Fruit fly (Drosophila melanogaster) whole organism, embryonic: ENCODE measurements around the gene rdog.

Experiments
- Bgb ChIP-seq: fragments of 200-800 bp; sonication (Bioruptor generic); IDR thresholded peaks from 2 replicates; pipeline ENCODE4 v1.3.6; 2022; ENCODE audit warnings: missing biosample characterization, missing genetic modification characterization; ENCODE audit not compliant: partially characterized antibody
- CG10565 ChIP-seq: fragments of 200-800 bp; sonication (Bioruptor generic); optimal IDR thresholded peaks from 3 replicates; lab custom pipeline; 2016; ENCODE audit warnings: missing biosample characterization, mild to moderate bottlenecking, missing genetic modification characterization
- CG11723 ChIP-seq: fragments of 200-800 bp; sonication (Bioruptor generic); optimal IDR thresholded peaks from 2 replicates; lab custom pipeline; 2017; ENCODE audit warnings: missing biosample characterization, mild to moderate bottlenecking, missing genetic modification characterization
- CG12299 ChIP-seq: fragments of 200-800 bp; sonication (Bioruptor generic); optimal IDR thresholded peaks from 2 replicates; lab custom pipeline; 2018; ENCODE audit warnings: missing biosample characterization, mild to moderate bottlenecking, missing genetic modification characterization
- CG15479 ChIP-seq: fragments of 200-800 bp; sonication (Bioruptor generic); optimal IDR thresholded peaks from 3 replicates; lab custom pipeline; 2019; ENCODE audit warnings: missing biosample characterization, mild to moderate bottlenecking, missing genetic modification characterization, moderate library complexity
- CG1603 ChIP-seq: fragments of 200-800 bp; sonication (Bioruptor generic); optimal IDR thresholded peaks from 2 replicates; lab custom pipeline; 2019; ENCODE audit warnings: missing biosample characterization, mild to moderate bottlenecking, missing genetic modification characterization, moderate library complexity
- CG1792 ChIP-seq: fragments of 200-800 bp; sonication (Bioruptor generic); optimal IDR thresholded peaks from 2 replicates; lab custom pipeline; 2016; ENCODE audit warnings: missing biosample characterization, missing genetic modification characterization
- CG18011 ChIP-seq: fragments of 200-800 bp; sonication (Bioruptor generic); optimal IDR thresholded peaks from 2 replicates; lab custom pipeline; 2017; ENCODE audit warnings: missing biosample characterization, missing genetic modification characterization, mild to moderate bottlenecking, moderate library complexity, missing genotype
- CG3163 ChIP-seq: fragments of 200-800 bp; sonication (Bioruptor generic); optimal IDR thresholded peaks from 3 replicates; lab custom pipeline; 2016; ENCODE audit warnings: missing biosample characterization, missing genetic modification characterization
- CG4820 ChIP-seq: fragments of 200-800 bp; sonication (Bioruptor generic); optimal IDR thresholded peaks from 3 replicates; lab custom pipeline; 2016; ENCODE audit warnings: missing biosample characterization, missing genetic modification characterization
- CG6272 ChIP-seq: fragments of 200-800 bp; sonication (Bioruptor generic); IDR thresholded peaks from 2 replicates; pipeline ENCODE4 v1.3.6; 2022; ENCODE audit warnings: missing biosample characterization, missing genetic modification characterization
- CG6765 ChIP-seq: fragments of 200-800 bp; sonication (Bioruptor generic); optimal IDR thresholded peaks from 3 replicates; lab custom pipeline; 2017; ENCODE audit warnings: missing biosample characterization, mild to moderate bottlenecking, missing genetic modification characterization
- CG9609 ChIP-seq: fragments of 200-800 bp; sonication (Bioruptor generic); optimal IDR thresholded peaks from 3 replicates; lab custom pipeline; 2016; ENCODE audit warnings: missing biosample characterization, missing genetic modification characterization
- CG9797 ChIP-seq: fragments of 200-800 bp; sonication (Bioruptor generic); optimal IDR thresholded peaks from 3 replicates; lab custom pipeline; 2018; ENCODE audit warnings: missing biosample characterization, mild to moderate bottlenecking, missing genetic modification characterization
- CG9932 ChIP-seq: fragments of 200-800 bp; sonication (Bioruptor generic); IDR thresholded peaks from 2 replicates; pipeline ENCODE4 v1.3.6; 2022; ENCODE audit warnings: missing biosample characterization, missing genetic modification characterization
- Dip3 ChIP-seq: fragments of 200-800 bp; sonication (Bioruptor generic); optimal IDR thresholded peaks from 3 replicates; lab custom pipeline; 2016; ENCODE audit warnings: missing biosample characterization, missing genetic modification characterization
- HmgZ ChIP-seq: fragments of 200-800 bp; sonication (Bioruptor generic); optimal IDR thresholded peaks from 2 replicates; lab custom pipeline; 2018; ENCODE audit warnings: missing biosample characterization, mild to moderate bottlenecking, missing genetic modification characterization
- Lpt ChIP-seq: fragments of >200 bp; optimal IDR thresholded peaks from 2 replicates; lab custom pipeline; 2018; ENCODE audit warnings: missing biosample characterization, missing genetic modification characterization
- Max ChIP-seq: fragments of 200-800 bp; sonication (Bioruptor generic); optimal IDR thresholded peaks from 2 replicates; lab custom pipeline; 2016; ENCODE audit warnings: missing biosample characterization, mild to moderate bottlenecking, missing genetic modification characterization
- PHDP ChIP-seq: fragments of 200-800 bp; sonication (Bioruptor generic); optimal IDR thresholded peaks from 3 replicates; lab custom pipeline; 2018; ENCODE audit warnings: missing biosample characterization, mild to moderate bottlenecking, missing genetic modification characterization, moderate library complexity
- Ravus ChIP-seq: fragments of 200-800 bp; sonication (Bioruptor generic); IDR thresholded peaks from 2 replicates; pipeline ENCODE4 v1.3.6; 2022; ENCODE audit warnings: missing biosample characterization, missing genetic modification characterization
- ab ChIP-seq: fragments of 200-800 bp; sonication (Bioruptor generic); optimal IDR thresholded peaks from 2 replicates; lab custom pipeline; 2016; ENCODE audit warnings: missing biosample characterization, missing genetic modification characterization
- amos ChIP-seq: fragments of 200-800 bp; sonication (Bioruptor generic); IDR thresholded peaks from 2 replicates; pipeline ENCODE4 v1.3.6; 2022; ENCODE audit warnings: missing biosample characterization, missing genetic modification characterization; ENCODE audit not compliant: partially characterized antibody
- bcd ChIP-seq: fragments of 200-800 bp; sonication (Bioruptor generic); optimal IDR thresholded peaks from 2 replicates; lab custom pipeline; 2017; ENCODE audit warnings: missing biosample characterization, mild to moderate bottlenecking, missing genetic modification characterization
- chif ChIP-seq, 2 experiments: fragments of 200-800 bp; sonication (Bioruptor generic); optimal IDR thresholded peaks; 3 replicates each; lab custom pipeline; 2016; ENCODE audit warnings: missing biosample characterization in 2 of 2, missing genetic modification characterization in 2 of 2
- corto ChIP-seq: fragments of 200-800 bp; sonication (Bioruptor generic); optimal IDR thresholded peaks from 2 replicates; lab custom pipeline; 2016; ENCODE audit warnings: missing biosample characterization, mild to moderate bottlenecking, missing genetic modification characterization, moderate library complexity
- crc ChIP-seq: fragments of 200-800 bp; sonication (Bioruptor generic); optimal IDR thresholded peaks from 2 replicates; lab custom pipeline; 2016; ENCODE audit warnings: missing biosample characterization, missing genetic modification characterization
- dimm ChIP-seq: fragments of 200-800 bp; sonication (Bioruptor generic); IDR thresholded peaks from 2 replicates; pipeline ENCODE4 v1.3.6; 2022; ENCODE audit warnings: missing biosample characterization, missing genetic modification characterization
- esg ChIP-seq: fragments of 200-800 bp; sonication (Bioruptor generic); conservative IDR thresholded peaks from 2 replicates; pipeline ENCODE4 v1.3.6; 2022; ENCODE audit warnings: missing biosample characterization, missing genetic modification characterization
- fu2 ChIP-seq: fragments of 200-800 bp; sonication (Bioruptor generic); optimal IDR thresholded peaks from 2 replicates; lab custom pipeline; 2016; ENCODE audit warnings: missing biosample characterization, missing genetic modification characterization
- inv ChIP-seq: fragments of 200-800 bp; sonication (Bioruptor generic); IDR thresholded peaks from 2 replicates; pipeline ENCODE4 v1.3.6; 2022; ENCODE audit warnings: missing biosample characterization, missing genetic modification characterization; ENCODE audit not compliant: partially characterized antibody
- jing ChIP-seq: fragments of 200-800 bp; sonication (Bioruptor generic); optimal IDR thresholded peaks from 2 replicates; lab custom pipeline; 2018; ENCODE audit warnings: missing biosample characterization, mild to moderate bottlenecking, missing genetic modification characterization
- mirr ChIP-seq: fragments of 200-800 bp; sonication (Bioruptor generic); optimal IDR thresholded peaks from 3 replicates; lab custom pipeline; 2018; ENCODE audit warnings: missing biosample characterization, mild to moderate bottlenecking, missing genetic modification characterization
- nmo ChIP-seq: fragments of 200-800 bp; sonication (Bioruptor generic); optimal IDR thresholded peaks from 2 replicates; lab custom pipeline; 2018; ENCODE audit warnings: missing biosample characterization, mild to moderate bottlenecking, missing genetic modification characterization, moderate library complexity
- pan ChIP-seq, 4 experiments: fragments of >200 bp in 3 of 4; fragments of 200-800 bp in 1 of 4; sonication (Bioruptor generic) in 1 of 4; optimal IDR thresholded peaks in 3 of 4; IDR thresholded peaks in 1 of 4; 2 replicates each; pipeline versions ENCODE4 v1.3.6 to Lab custom; 2017 to 2022; ENCODE audit warnings: missing biosample characterization in 2 of 4, missing genetic modification characterization in 2 of 4, mixed read lengths in 1 of 4
- pnt ChIP-seq: fragments of 200-800 bp; sonication (Bioruptor generic); optimal IDR thresholded peaks from 3 replicates; lab custom pipeline; 2016; ENCODE audit warnings: missing biosample characterization, missing genetic modification characterization
- pros ChIP-seq: fragments of 200-800 bp; sonication (Bioruptor generic); optimal IDR thresholded peaks from 3 replicates; lab custom pipeline; 2019; ENCODE audit warnings: missing biosample characterization, mild to moderate bottlenecking, missing genetic modification characterization, moderate library complexity
- pzg ChIP-seq: fragments of 200-800 bp; sonication (Bioruptor generic); optimal IDR thresholded peaks from 3 replicates; lab custom pipeline; 2018; ENCODE audit warnings: missing biosample characterization, mild to moderate bottlenecking, missing genetic modification characterization, moderate library complexity
- sc ChIP-seq, 3 experiments: fragments of >200 bp in 2 of 3; fragments of 200-800 bp in 1 of 3; sonication (Bioruptor generic) in 1 of 3; optimal IDR thresholded peaks; 2 replicates in 2 of 3; 3 replicates in 1 of 3; lab custom pipeline; 2017; ENCODE audit warnings: mild to moderate bottlenecking in 1 of 3, missing biosample characterization in 1 of 3, missing genetic modification characterization in 1 of 3, missing genetic modification reagents in 1 of 3
- scrt ChIP-seq: fragments of 200-800 bp; sonication (Bioruptor generic); optimal IDR thresholded peaks from 2 replicates; lab custom pipeline; 2018; ENCODE audit warnings: missing biosample characterization, mild to moderate bottlenecking, missing genetic modification characterization, moderate library complexity
- sima ChIP-seq: fragments of 200-800 bp; sonication (Bioruptor generic); optimal IDR thresholded peaks from 2 replicates; lab custom pipeline; 2016; ENCODE audit warnings: missing biosample characterization, missing genetic modification characterization
- slbo ChIP-seq: fragments of 200-800 bp; sonication (Bioruptor generic); IDR thresholded peaks from 2 replicates; pipeline ENCODE4 v1.3.6; 2022; ENCODE audit warnings: missing biosample characterization, missing genetic modification characterization
- sna ChIP-seq: fragments of 200-800 bp; sonication (Bioruptor generic); IDR thresholded peaks from 2 replicates; pipeline ENCODE4 v1.3.6; 2022; ENCODE audit warnings: missing biosample characterization, missing genetic modification characterization; ENCODE audit not compliant: partially characterized antibody
- stc ChIP-seq: fragments of 200-800 bp; sonication (Bioruptor generic); IDR thresholded peaks from 2 replicates; pipeline ENCODE4 v1.3.6; 2022; ENCODE audit warnings: missing biosample characterization, missing genetic modification characterization
- tna ChIP-seq: fragments of 200-800 bp; sonication (Bioruptor generic); IDR thresholded peaks from 2 replicates; pipeline ENCODE4 v1.3.6; 2022; ENCODE audit warnings: missing biosample characterization, missing genetic modification characterization; ENCODE audit not compliant: partially characterized antibody
- wek ChIP-seq: fragments of 200-800 bp; sonication (Bioruptor generic); optimal IDR thresholded peaks from 3 replicates; lab custom pipeline; 2018; ENCODE audit warnings: missing biosample characterization, mild to moderate bottlenecking, missing genetic modification characterization, moderate library complexity

rdog gene

DNA sequence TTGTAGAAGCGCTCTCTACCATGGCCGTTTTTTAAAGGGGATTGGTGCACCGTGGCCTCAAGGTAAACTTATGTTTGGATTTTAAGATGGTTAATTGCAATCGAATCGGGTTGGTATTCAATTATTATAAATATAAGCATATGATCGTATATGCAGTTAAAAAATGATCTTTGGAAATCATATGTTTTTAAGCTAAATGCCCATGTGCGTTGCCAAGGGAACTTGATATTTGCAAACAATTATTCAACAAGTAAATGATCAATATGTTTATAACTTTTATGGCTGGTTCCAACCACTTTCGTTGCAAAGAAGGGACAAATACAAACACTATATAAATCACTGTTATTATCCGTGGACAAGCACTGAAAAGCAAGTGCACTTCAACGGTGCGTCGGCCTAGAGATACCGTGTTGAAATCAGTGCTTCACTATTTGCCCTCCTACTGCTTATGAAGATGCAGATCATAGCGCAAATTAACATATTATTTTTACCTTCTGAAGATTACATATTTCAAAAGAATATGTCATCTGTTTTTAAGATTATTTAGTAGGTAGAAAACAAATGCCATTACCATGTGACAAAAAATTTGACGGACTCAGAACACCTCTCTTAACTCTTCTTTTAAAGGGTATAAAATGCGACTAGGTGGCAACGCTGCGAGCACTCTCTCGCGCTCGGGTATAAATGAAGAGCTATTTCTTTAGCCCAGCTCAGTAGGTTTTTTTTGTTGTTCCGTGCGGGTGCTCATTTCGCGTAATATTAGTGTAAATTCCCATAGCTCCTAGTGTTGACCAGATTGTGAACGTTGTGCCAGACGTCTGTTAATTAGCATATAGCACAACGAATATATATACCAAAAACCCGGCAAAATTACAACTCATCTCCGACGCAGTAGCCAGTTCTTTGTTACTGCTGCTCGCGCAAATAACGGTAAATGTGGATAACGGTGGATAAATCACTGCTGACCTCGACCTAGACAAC is at the start of gene rdog (continued):
- peak; percentile 11 for TF ChIP-seq wek (GFP tag; lab: Kevin White, UChicago)
- peak; percentile 46 for TF ChIP-seq CG6765
- no peak for TF ChIP-seq inv (GFP tag; lab: Robert Waterston, UW)
- TF ChIP-seq mirr: peak; percentile 57
- peak; percentile 73 for TF ChIP-seq scrt (GFP tag; lab: Kevin White, UChicago)
- TF ChIP-seq pzg (GFP tag; lab: Kevin White, UChicago): peak; percentile 20
- TF ChIP-seq corto: no peak
- TF ChIP-seq crc: peak; percentile 58
- no peak for TF ChIP-seq sna (GFP tag; lab: Robert Waterston, UW)
- TF ChIP-seq CG15479 (GFP tag; lab: Kevin White, UChicago): peak; percentile 13
- TF ChIP-seq CG9797 (GFP tag; lab: Kevin White, UChicago): no peak
- TF ChIP-seq chif (GFP tag; optimal IDR thresholded peaks at IDR 0.05; lab: Kevin White, UChicago): peak; percentile 84 to 90
- no peak for TF ChIP-seq jing (GFP tag; lab: Kevin White, UChicago)
- peak; percentile 43; the same call in 1 of the 2 replicates for TF ChIP-seq amos (GFP tag; lab: Robert Waterston, UW)
- TF ChIP-seq Max (GFP tag; lab: Kevin White, UChicago): peak; percentile 93
- peak; percentile 49 for TF ChIP-seq CG10565 (GFP tag; lab: Kevin White, UChicago)
- peak; percentile 81 for TF ChIP-seq HmgZ (tag; lab: Kevin White, UChicago)
- TF ChIP-seq ab (GFP tag; lab: Kevin White, UChicago): peak; percentile 67
- TF ChIP-seq bcd (GFP tag; lab: Kevin White, UChicago): peak; percentile 82
- no peak for TF ChIP-seq tna (GFP tag; lab: Robert Waterston, UW)
- peak; percentile 65 for TF ChIP-seq fu2 (GFP tag; lab: Kevin White, UChicago)
- peak; percentile 65 for TF ChIP-seq PHDP (tag; lab: Kevin White, UChicago)
- TF ChIP-seq sima (GFP tag; lab: Kevin White, UChicago): no peak
- peak; percentile 69 for TF ChIP-seq CG3163 (GFP tag; lab: Kevin White, UChicago)
- peak; percentile 43; the same call in 1 of the 2 replicates for TF ChIP-seq esg
- TF ChIP-seq dimm: no peak
- TF ChIP-seq stc (GFP tag; lab: Robert Waterston, UW): peak; percentile 57; the same call in 1 of the 2 replicates
- TF ChIP-seq CG1603 (tag; lab: Kevin White, UChicago): peak; percentile 77
- TF ChIP-seq CG4820 (GFP tag; lab: Kevin White, UChicago): peak; percentile 85
- TF ChIP-seq pnt (GFP tag; lab: Kevin White, UChicago): peak; percentile 66
- TF ChIP-seq sc (optimal IDR thresholded peaks at IDR 0.05; lab: Kevin White, UChicago): no peak
- peak; percentile 62 for TF ChIP-seq sc (GFP tag; optimal IDR thresholded peaks at IDR 0.05; lab: Kevin White, UChicago)
- peak; percentile 56 for TF ChIP-seq CG9932 (GFP tag; lab: Robert Waterston, UW)
- TF ChIP-seq pan (optimal IDR thresholded peaks at IDR 0.05; lab: Kevin White, UChicago): peak in 1 of 2 experiments; percentile 85
- peak; percentile 47 to 81 for TF ChIP-seq pan (GFP tag; optimal IDR thresholded peaks at IDR 0.05 in 1 of 2, IDR thresholded peaks at IDR 0.05 in 1 of 2)
- TF ChIP-seq CG18011 (GFP tag; lab: Kevin White, UChicago): peak; percentile 1
- peak; percentile 67 for TF ChIP-seq CG11723 (GFP tag; lab: Kevin White, UChicago)
- peak; percentile 61 for TF ChIP-seq slbo (GFP tag; lab: Robert Waterston, UW)
- TF ChIP-seq nmo (GFP tag; lab: Kevin White, UChicago): no peak
- no peak for TF ChIP-seq Lpt (GFP tag; lab: Kevin White, UChicago)
- TF ChIP-seq CG9609: peak; percentile 75
- TF ChIP-seq CG1792: peak; percentile 61
- TF ChIP-seq Ravus (GFP tag; lab: Robert Waterston, UW): no peak
- no peak for TF ChIP-seq CG6272 (GFP tag; lab: Robert Waterston, UW)
- peak; percentile 63 for TF ChIP-seq CG12299 (tag; lab: Kevin White, UChicago)
- TF ChIP-seq Bgb (GFP tag; lab: Robert Waterston, UW): peak; percentile 12; the same call in 1 of the 2 replicates
- peak; percentile 80 for TF ChIP-seq Dip3
- no peak for TF ChIP-seq pros
